Fruit fly (Drosophila melanogaster) S2 (cell line): Measurements from ENCODE around the gene Pex2.

ENCODE experiments used
- CG8478 ChIP-seq: fragments of >200 bp; optimal IDR thresholded peaks from 2 replicates; lab custom pipeline; 2018
- CTCF ChIP-seq, 2 experiments: fragments of >200 bp; optimal IDR thresholded peaks; 2 replicates each; lab custom pipeline; 2018

dm6 chr3L:8334338-8334737 is 4.5 kb upstream of the Pex2 start:
- TF ChIP-seq CTCF (optimal IDR thresholded peaks at IDR 0.05; lab: Kevin White, UChicago) (no peak), CG8478 (lab: Kevin White, UChicago) (no peak)
